Fruit fly (Drosophila melanogaster): ENCODE results near the gene CG31391.

Gene CG31391

DNA sequence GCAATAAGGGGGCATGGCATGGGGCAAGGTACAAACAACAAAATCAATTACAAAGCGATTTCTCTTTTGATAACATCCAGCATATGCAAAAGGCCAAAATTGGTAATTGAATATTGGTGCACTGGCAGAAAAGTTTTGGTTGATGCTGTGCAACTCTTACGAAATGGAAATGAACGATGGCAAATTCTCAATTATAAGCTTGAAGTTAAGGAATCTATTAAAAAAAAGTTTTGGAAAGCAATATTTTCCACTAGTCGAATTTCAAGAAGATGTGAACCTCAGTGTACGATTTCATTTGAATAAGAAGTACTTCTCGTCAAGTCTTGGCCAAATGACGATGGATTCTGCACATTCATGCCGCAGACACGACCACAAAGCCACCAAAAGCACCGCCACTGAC is 48.9 kb downstream of the CG31391 start (continued):
- TF ChIP-seq lov (optimal IDR thresholded peaks at IDR 0.05) (no peak), lov (GFP tag; IDR thresholded peaks at IDR 0.05) (no peak), CG16779 (GFP tag; IDR thresholded peaks at IDR 0.05) (no peak), sc (optimal IDR thresholded peaks at IDR 0.05) (no peak), sc (GFP tag; optimal IDR thresholded peaks at IDR 0.05) (no peak), cwo (GFP tag; optimal IDR thresholded peaks at IDR 0.05) (no peak), fd102C (GFP tag; optimal IDR thresholded peaks at IDR 0.05) (no peak), bsh (GFP tag; optimal IDR thresholded peaks at IDR 0.05) (peak in 1 of 2 experiments; percentile 55), Dip2 (GFP tag; IDR thresholded peaks at IDR 0.05) (no peak), CG13287 (GFP tag; IDR thresholded peaks at IDR 0.05; ENCODE audit: partially characterized antibody) (no peak), Vsx1 (GFP tag; optimal IDR thresholded peaks at IDR 0.05) (no peak), CG2129 (GFP tag; IDR thresholded peaks at IDR 0.05; ENCODE audit: partially characterized antibody) (no peak), Bgb (GFP tag; IDR thresholded peaks at IDR 0.05; ENCODE audit: partially characterized antibody) (no peak), CG42726 (GFP tag; IDR thresholded peaks at IDR 0.05; ENCODE audit: partially characterized antibody) (no peak), NK7.1 (GFP tag; optimal IDR thresholded peaks at IDR 0.05) (no peak), fd96Cb (tag; optimal IDR thresholded peaks at IDR 0.05) (no peak), ATbp (GFP tag; optimal IDR thresholded peaks at IDR 0.05) (no peak), CG12299 (tag; optimal IDR thresholded peaks at IDR 0.05) (no peak), ems (GFP tag; optimal IDR thresholded peaks at IDR 0.05) (no peak), CG11456 (GFP tag; IDR thresholded peaks at IDR 0.05) (no peak), Eip74EF (GFP tag; optimal IDR thresholded peaks at IDR 0.05) (no peak), vfl (GFP tag; optimal IDR thresholded peaks at IDR 0.05) (no peak), CG31224 (GFP tag; IDR thresholded peaks at IDR 0.05) (no peak), CG4730 (GFP tag; IDR thresholded peaks at IDR 0.05) (no peak), ara (GFP tag; IDR thresholded peaks at IDR 0.05) (peak; percentile 52; the same call in 1 of the 2 replicates), Taf1 (GFP tag; IDR thresholded peaks at IDR 0.05) (no peak), exex (tag; optimal IDR thresholded peaks at IDR 0.05) (no peak), Ets97D (GFP tag; optimal IDR thresholded peaks at IDR 0.05) (no peak), mirr (GFP tag; optimal IDR thresholded peaks at IDR 0.05) (no peak), Xbp1 (GFP tag; optimal IDR thresholded peaks at IDR 0.05) (peak; percentile 14), hb (GFP tag; IDR thresholded peaks at IDR 0.05; ENCODE audit: partially characterized antibody) (no peak), CG12071 (GFP tag; optimal IDR thresholded peaks at IDR 0.05) (no peak), CG16815 (GFP tag; optimal IDR thresholded peaks at IDR 0.05) (peak; percentile 6), NC2α (GFP tag; optimal IDR thresholded peaks at IDR 0.05) (no peak), CG8281 (tag; optimal IDR thresholded peaks at IDR 0.05) (no peak), CG4820 (GFP tag; optimal IDR thresholded peaks at IDR 0.05) (no peak), CG6813 (GFP tag; optimal IDR thresholded peaks at IDR 0.05) (no peak), salm (tag; optimal IDR thresholded peaks at IDR 0.05) (no peak), CG33213 (GFP tag; optimal IDR thresholded peaks at IDR 0.05) (peak; percentile 4), CG2678 (tag; optimal IDR thresholded peaks at IDR 0.05) (peak; percentile 37), Tbp (GFP tag; optimal IDR thresholded peaks at IDR 0.05) (no peak), CG11504 (tag; optimal IDR thresholded peaks at IDR 0.05) (peak; percentile 40), jumu (GFP tag; optimal IDR thresholded peaks at IDR 0.05) (peak; percentile 4), D19B (GFP tag; optimal IDR thresholded peaks at IDR 0.05) (no peak), Jarid2 (GFP tag; optimal IDR thresholded peaks at IDR 0.05) (no peak), gcm2 (GFP tag; optimal IDR thresholded peaks at IDR 0.05) (no peak), vvl (GFP tag; IDR thresholded peaks at IDR 0.05) (peak; percentile 53; the same call in 1 of the 2 replicates), zen2 (GFP tag; IDR thresholded peaks at IDR 0.05; ENCODE audit: partially characterized antibody) (no peak), CG15514 (GFP tag; optimal IDR thresholded peaks at IDR 0.05) (no peak), tgo (GFP tag; IDR thresholded peaks at IDR 0.05) (no peak), aop (GFP tag; IDR thresholded peaks at IDR 0.05) (no peak)

Measured in whole organism, embryonic.